Worm (Caenorhabditis elegans): ENCODE measurements around the gene srt-11.

DNA sequence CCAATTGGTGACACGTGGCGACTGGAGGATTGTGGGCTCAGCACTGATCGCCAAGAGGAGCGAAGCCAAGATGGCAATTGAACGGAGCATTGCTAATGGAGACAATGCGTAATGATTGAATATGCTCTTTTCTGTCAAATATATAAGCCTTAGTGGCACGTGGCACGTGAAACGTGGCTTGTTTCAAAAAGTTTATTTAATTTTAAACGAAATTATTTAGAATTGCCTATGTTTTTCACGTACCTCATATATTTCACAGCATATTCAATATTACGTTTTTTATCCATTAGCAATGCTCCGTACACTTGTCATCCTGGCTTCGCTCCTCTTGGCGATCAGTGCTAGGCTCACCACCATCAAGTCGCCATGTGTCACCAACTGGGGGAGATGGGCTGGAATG is 19.9 kb upstream of the srt-11 start, which contains the start of gene Y54E2A.9:
- TF ChIP-seq him-1 (tag; optimal IDR thresholded peaks at IDR 0.05) (no peak), W03F9.2 (tag; optimal IDR thresholded peaks at IDR 0.05) (no peak)
